Fruit fly (Drosophila melanogaster): Measurements from ENCODE around the gene CG31528.
A peak's percentile ranks its signal among the peaks of the same experiment; 100 is the strongest.

CG31528 gene

dm6 chr3R:4428585-4429464 is 12.6 kb downstream of the CG31528 start, which contains the start of gene srl (continued):
- TF ChIP-seq sob (GFP tag; IDR thresholded peaks at IDR 0.05) (peak; percentile 11; the same call in 1 of the 2 replicates), Deaf1 (tag; optimal IDR thresholded peaks at IDR 0.05) (peak; percentile 78), CG2712 (tag; optimal IDR thresholded peaks at IDR 0.05) (peak; percentile 21), CG9727 (GFP tag; optimal IDR thresholded peaks at IDR 0.05) (peak; percentile 19), CG4854 (GFP tag; optimal IDR thresholded peaks at IDR 0.05) (no peak), E2f2 (GFP tag; IDR thresholded peaks at IDR 0.05) (peak; percentile 83), HmgZ (tag; optimal IDR thresholded peaks at IDR 0.05) (peak; percentile 51), CTCF (GFP tag; optimal IDR thresholded peaks at IDR 0.05) (peak; percentile 4), Tbp (GFP tag; optimal IDR thresholded peaks at IDR 0.05) (peak; percentile 87), CG14710 (tag; optimal IDR thresholded peaks at IDR 0.05) (peak; percentile 39), chinmo (GFP tag; IDR thresholded peaks at IDR 0.05; ENCODE audit: partially characterized antibody) (0 out of 4 replicates have a peak, but pooled peaks have one; percentile 61), Dref (GFP tag; IDR thresholded peaks at IDR 0.05) (no peak), CG3163 (GFP tag; optimal IDR thresholded peaks at IDR 0.05) (peak; percentile 14), nmo (GFP tag; optimal IDR thresholded peaks at IDR 0.05) (peak; percentile 3), Atf6 (GFP tag; IDR thresholded peaks at IDR 0.05) (peak; percentile 20; the same call in 1 of the 2 replicates), CG2129 (GFP tag; IDR thresholded peaks at IDR 0.05; ENCODE audit: partially characterized antibody) (no peak), CG10274 (GFP tag; optimal IDR thresholded peaks at IDR 0.05) (peak; percentile 2), Myb (GFP tag; optimal IDR thresholded peaks at IDR 0.05) (peak; percentile 23), MTF-1 (GFP tag; optimal IDR thresholded peaks at IDR 0.05; ENCODE audit: borderline replicate concordance) (peak; percentile 11), NC2β (GFP tag; optimal IDR thresholded peaks at IDR 0.05) (peak; percentile 29), gfzf (GFP tag; optimal IDR thresholded peaks at IDR 0.05) (peak; percentile 96), CG3995 (GFP tag; optimal IDR thresholded peaks at IDR 0.05) (peak; percentile 9), CG31365 (tag; optimal IDR thresholded peaks at IDR 0.05) (no peak), CG13287 (GFP tag; IDR thresholded peaks at IDR 0.05; ENCODE audit: partially characterized antibody) (peak; percentile 52; the same call in 1 of the 2 replicates), Bgb (GFP tag; IDR thresholded peaks at IDR 0.05; ENCODE audit: partially characterized antibody) (0 out of 2 replicates have a peak, but pooled peaks have one; percentile 25), Sry-δ (GFP tag; optimal IDR thresholded peaks at IDR 0.05) (peak; percentile 38), trem (tag; optimal IDR thresholded peaks at IDR 0.05) (peak; percentile 66), lilli (GFP tag; optimal IDR thresholded peaks at IDR 0.05) (peak; percentile 3), bigmax (GFP tag; optimal IDR thresholded peaks at IDR 0.05) (peak; percentile 97), Doc3 (GFP tag; IDR thresholded peaks at IDR 0.05; ENCODE audit: partially characterized antibody) (0 out of 3 replicates have a peak, but pooled peaks have one; percentile 22), Poxn (GFP tag; IDR thresholded peaks at IDR 0.05) (no peak), CG17829 (tag; optimal IDR thresholded peaks at IDR 0.05) (peak; percentile 60), NfI (GFP tag; optimal IDR thresholded peaks at IDR 0.05) (no peak), pzg (GFP tag; optimal IDR thresholded peaks at IDR 0.05) (peak; percentile 95), Dp (GFP tag; optimal IDR thresholded peaks at IDR 0.05) (peak; percentile 78), Sin3A (optimal IDR thresholded peaks at IDR 0.05) (peak; percentile 76), bcd (GFP tag; optimal IDR thresholded peaks at IDR 0.05) (no peak), Adf1 (GFP tag; IDR thresholded peaks at IDR 0.05) (peak; percentile 72), Xrp1 (GFP tag; IDR thresholded peaks at IDR 0.05) (peak; percentile 12; the same call in 1 of the 2 replicates), Rfx (GFP tag; IDR thresholded peaks at IDR 0.05) (peak; percentile 47; the same call in 1 of the 2 replicates), shn (GFP tag; optimal IDR thresholded peaks at IDR 0.05) (peak; percentile 23), maf-S (GFP tag; optimal IDR thresholded peaks at IDR 0.05) (no peak), btn (GFP tag; optimal IDR thresholded peaks at IDR 0.05) (no peak), pfk (GFP tag; optimal IDR thresholded peaks at IDR 0.05) (peak; percentile 13), CG9797 (GFP tag; optimal IDR thresholded peaks at IDR 0.05) (peak; percentile 96), CG8089 (GFP tag; optimal IDR thresholded peaks at IDR 0.05) (no peak), Fer1 (GFP tag; optimal IDR thresholded peaks at IDR 0.05) (peak; percentile 25), D (optimal IDR thresholded peaks at IDR 0.05) (peak; percentile 29), D (GFP tag; optimal IDR thresholded peaks at IDR 0.05) (no peak)
